Worm (Caenorhabditis elegans) whole organism, midembryonic: Measurements from ENCODE around the gene nhr-91.

ENCODE experiments used
- flt-1 ChIP-seq: fragments of 200-800 bp; sonication (Bioruptor generic); IDR thresholded peaks from 2 replicates; pipeline ENCODE4 v1.3.6; 2022; ENCODE audit warnings: missing genetic modification characterization, missing compliant biosample characterization
- klf-2 ChIP-seq: fragments of 200-800 bp; sonication (Bioruptor generic); conservative IDR thresholded peaks from 2 replicates; pipeline ENCODE4 v1.3.6; 2022; ENCODE audit warnings: missing genetic modification reagents, missing genetic modification characterization, missing compliant biosample characterization
- med-1 ChIP-seq: sonication (generic microtip); optimal IDR thresholded peaks from 2 replicates; lab custom pipeline; 2017; ENCODE audit warnings: missing genetic modification characterization, mild to moderate bottlenecking, missing compliant biosample characterization, antibody characterized with exemption, missing genetic modification reagents; ENCODE audit not compliant: insufficient read depth
- ref-1 ChIP-seq: fragments of 200-800 bp; sonication (Bioruptor generic); conservative IDR thresholded peaks from 2 replicates; pipeline ENCODE4 v1.3.6; 2022; ENCODE audit warnings: missing genetic modification reagents, missing genetic modification characterization, missing compliant biosample characterization
- ztf-29 ChIP-seq: fragments of 200-800 bp; sonication (Bioruptor generic); IDR thresholded peaks from 2 replicates; pipeline ENCODE4 v1.3.6; 2022; ENCODE audit warnings: missing genetic modification reagents, missing genetic modification characterization, missing compliant biosample characterization

DNA sequence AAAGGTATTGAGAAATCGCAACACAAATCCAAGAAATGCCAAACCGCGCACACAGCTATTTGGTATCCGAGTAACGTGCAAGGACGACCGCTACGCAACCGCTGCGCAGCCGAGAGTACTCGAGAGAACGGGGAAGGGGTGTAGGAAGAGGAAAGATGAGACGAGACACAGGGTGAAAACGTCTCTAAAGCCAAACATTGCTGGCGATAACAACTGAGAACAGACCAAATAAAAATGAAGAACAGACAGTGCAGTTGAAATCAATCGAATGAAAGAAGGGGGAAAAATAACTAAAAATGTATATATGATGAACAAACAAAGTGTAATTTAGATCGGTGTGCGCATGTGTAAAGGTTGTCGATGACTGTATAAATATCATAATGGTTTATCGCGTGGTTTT is 27.9 kb upstream of the nhr-91 start:
- TF ChIP-seq med-1 (GFP tag; lab: Kevin White, UChicago) (no peak), flt-1 (GFP tag; lab: Robert Waterston, UW) (no peak), ztf-29 (GFP tag; lab: Robert Waterston, UW) (no peak), klf-2 (GFP tag; lab: Robert Waterston, UW) (no peak), ref-1 (GFP tag; lab: Robert Waterston, UW) (no peak)
